Fruit fly (Drosophila melanogaster): ENCODE measurements around the gene CG18749.

dm6 chr3R:8272573-8273165 lies 28.8 kb downstream of the CG18749 start:
- no peak for TF ChIP-seq Jra (GFP tag; optimal IDR thresholded peaks at IDR 0.05)
- no peak for TF ChIP-seq Dfd (GFP tag; optimal IDR thresholded peaks at IDR 0.05)
- TF ChIP-seq fru (GFP tag; optimal IDR thresholded peaks at IDR 0.05), result peak; percentile 70

Data from whole organism, wandering third instar larva.